Worm (Caenorhabditis elegans): ENCODE measurements around the gene nhx-5.
A peak's percentile ranks its signal among the peaks of the same experiment; 100 is the strongest.

nhx-5 gene

DNA sequence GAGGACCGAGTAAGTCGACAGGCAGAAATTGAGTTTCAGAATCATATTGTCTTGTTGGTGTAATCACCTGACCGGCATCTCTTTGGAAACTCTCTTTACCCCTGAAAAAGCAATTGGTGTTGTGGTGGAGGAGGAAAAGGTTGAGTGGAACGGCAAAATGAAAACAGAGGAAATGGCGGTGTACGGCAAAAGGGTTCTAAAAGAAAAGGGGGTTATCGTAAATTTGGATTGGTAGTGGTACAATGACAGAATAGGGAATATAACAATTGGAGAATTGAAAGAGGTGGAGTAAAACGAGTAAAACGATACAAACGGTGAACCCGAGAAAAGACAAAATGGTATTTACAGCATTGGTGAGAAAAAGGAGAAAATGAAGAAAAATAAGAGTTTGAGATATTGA is 16.5 kb downstream of the nhx-5 start, which contains the start of gene sdn-1:
sdn-1 (minus strand) TSS at position 101 of the 400 bp plus-strand sequence.
- TF ChIP-seq egl-27 (tag; optimal IDR thresholded peaks at IDR 0.05) (no peak), ceh-90 (tag; optimal IDR thresholded peaks at IDR 0.05) (no peak), egl-13 (tag; optimal IDR thresholded peaks at IDR 0.05) (no peak), hlh-17 (GFP tag; optimal IDR thresholded peaks at IDR 0.05; ENCODE audit: borderline replicate concordance) (no peak), tlp-1 (tag; optimal IDR thresholded peaks at IDR 0.05) (no peak), C16A3.4 (tag; optimal IDR thresholded peaks at IDR 0.05) (no peak), lin-15B (tag; optimal IDR thresholded peaks at IDR 0.05) (no peak), unc-86 (tag; optimal IDR thresholded peaks at IDR 0.05) (no peak), nhr-12 (tag; optimal IDR thresholded peaks at IDR 0.05) (no peak), sptf-1 (tag; optimal IDR thresholded peaks at IDR 0.05) (no peak), lin-35 (GFP tag; optimal IDR thresholded peaks at IDR 0.05) (no peak)

DNA sequence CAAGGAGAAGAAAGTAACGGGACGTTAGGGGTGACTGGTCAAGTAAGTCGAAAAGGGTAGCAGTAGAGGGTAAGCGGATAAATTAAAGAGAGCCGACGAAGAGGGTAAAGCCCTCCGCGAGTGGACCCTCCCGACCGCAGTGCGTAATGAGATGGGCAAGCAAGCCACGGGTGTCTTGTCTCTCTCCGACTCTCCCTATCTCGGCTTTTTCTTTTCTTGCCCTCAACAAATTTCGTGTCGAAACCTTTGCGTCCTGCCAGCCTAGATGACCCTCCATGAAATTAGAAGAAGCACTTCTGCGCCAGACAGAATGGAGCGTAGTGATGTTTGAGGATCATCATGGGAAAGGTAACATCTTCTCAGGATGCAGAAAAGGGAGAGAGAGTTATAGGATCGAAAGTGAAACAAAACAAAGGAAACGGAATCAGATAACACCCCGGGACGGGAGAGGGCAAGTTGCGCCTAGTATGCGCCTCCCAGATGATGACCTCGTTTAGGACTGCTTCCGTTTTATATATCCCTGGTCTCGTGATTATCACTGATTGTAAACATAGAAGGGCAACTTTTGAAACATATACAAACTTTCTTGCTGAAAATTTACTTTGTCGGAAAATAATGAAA is 17.1 kb downstream of the nhx-5 start:
- peak in 2 of 6 experiments; percentile 26 to 81 for TF ChIP-seq elt-3 (tag; optimal IDR thresholded peaks at IDR 0.05)
- TF ChIP-seq ztf-4 (tag; optimal IDR thresholded peaks at IDR 0.05), result peak; percentile 12
- TF ChIP-seq tlp-1 (tag; optimal IDR thresholded peaks at IDR 0.05), result no peak
- TF ChIP-seq unc-130 (tag; optimal IDR thresholded peaks at IDR 0.05), result peak; percentile 10
- peak; percentile 14 for TF ChIP-seq lin-14 (GFP tag; optimal IDR thresholded peaks at IDR 0.05)
- TF ChIP-seq ceh-88 (GFP tag; IDR thresholded peaks at IDR 0.05), result no peak
- TF ChIP-seq lin-35 (GFP tag; optimal IDR thresholded peaks at IDR 0.05), result no peak
- TF ChIP-seq nhr-20 (tag; optimal IDR thresholded peaks at IDR 0.05), result no peak
- TF ChIP-seq egl-27 (tag; optimal IDR thresholded peaks at IDR 0.05), result no peak
- no peak for TF ChIP-seq sox-4 (tag; optimal IDR thresholded peaks at IDR 0.05)
- no peak for TF ChIP-seq ceh-8 (GFP tag; optimal IDR thresholded peaks at IDR 0.05)
- TF ChIP-seq aha-1 (tag; optimal IDR thresholded peaks at IDR 0.05), result no peak
- TF ChIP-seq dsc-1 (tag; optimal IDR thresholded peaks at IDR 0.05), result peak; percentile 4
- TF ChIP-seq nhr-85 (tag), result peak; percentile 27
- TF ChIP-seq aly-2 (tag; optimal IDR thresholded peaks at IDR 0.05), result no peak
- TF ChIP-seq nhr-47 (tag; optimal IDR thresholded peaks at IDR 0.05), result peak; percentile 7
- TF ChIP-seq blmp-1 (tag; optimal IDR thresholded peaks at IDR 0.05), result peak; percentile 99
- no peak for TF ChIP-seq C34B4.2 (tag; optimal IDR thresholded peaks at IDR 0.05)
- no peak for TF ChIP-seq mep-1 (tag; optimal IDR thresholded peaks at IDR 0.05)
- no peak for TF ChIP-seq lir-3 (tag; optimal IDR thresholded peaks at IDR 0.05; ENCODE audit: poor library complexity)
- TF ChIP-seq grh-1 (GFP tag; IDR thresholded peaks at IDR 0.05), result no peak

DNA sequence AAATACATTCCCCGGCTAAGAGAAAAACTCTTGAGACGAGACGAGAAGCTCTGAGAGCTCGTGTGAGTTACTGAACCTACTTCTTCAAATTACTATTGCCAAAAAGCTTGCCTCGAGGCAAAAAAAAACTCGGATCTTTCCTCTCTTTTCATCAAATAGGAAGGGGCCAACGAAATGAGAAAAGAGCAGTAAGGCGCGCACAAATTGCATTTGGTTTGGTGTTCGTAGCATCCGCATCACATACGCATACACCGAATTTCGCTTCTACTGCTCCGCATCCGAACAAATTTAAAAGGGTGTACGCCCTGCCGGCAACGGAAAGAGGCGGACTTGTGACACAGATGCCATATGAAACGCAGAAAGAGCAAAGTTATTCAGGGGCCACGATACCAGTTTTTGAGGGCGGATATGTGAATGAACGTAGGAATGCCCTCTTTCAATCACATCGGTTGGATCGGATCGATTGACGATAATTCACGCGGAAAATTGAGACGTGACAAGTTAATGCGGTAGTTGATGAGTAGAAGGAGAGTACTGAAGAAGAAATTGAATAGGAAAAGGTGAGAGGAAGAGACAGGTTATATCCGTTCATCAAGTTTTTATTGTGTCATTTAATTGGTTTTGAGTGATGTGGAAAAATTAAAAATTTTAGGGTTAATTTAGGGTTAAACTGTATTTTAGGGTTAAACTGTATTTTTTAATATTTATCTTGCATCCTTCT is 18.1 kb downstream of the nhx-5 start:
- TF ChIP-seq aha-1 (tag; optimal IDR thresholded peaks at IDR 0.05) (no peak), C16A3.4 (tag; optimal IDR thresholded peaks at IDR 0.05) (no peak), ztf-11 (tag; optimal IDR thresholded peaks at IDR 0.05) (no peak), isw-1 (GFP tag; IDR thresholded peaks at IDR 0.05) (no peak), dsc-1 (tag; optimal IDR thresholded peaks at IDR 0.05) (no peak), grh-1 (GFP tag; IDR thresholded peaks at IDR 0.05) (no peak), zag-1 (tag; optimal IDR thresholded peaks at IDR 0.05) (no peak), dpl-1 (GFP tag; optimal IDR thresholded peaks at IDR 0.05) (no peak), nhr-19 (GFP tag; conservative IDR thresholded peaks at IDR 0.05) (no peak), nhr-85 (tag) (peak; percentile 56), rnt-1 (tag; optimal IDR thresholded peaks at IDR 0.05) (peak; percentile 6), C04F5.9 (tag; optimal IDR thresholded peaks at IDR 0.05) (no peak), snpc-4 (tag; optimal IDR thresholded peaks at IDR 0.05) (no peak), ztf-4 (tag; optimal IDR thresholded peaks at IDR 0.05) (no peak), lin-14 (GFP tag; optimal IDR thresholded peaks at IDR 0.05) (peak; percentile 45), skn-1 (tag; optimal IDR thresholded peaks at IDR 0.05) (no peak), elt-2 (tag; optimal IDR thresholded peaks at IDR 0.05) (no peak), nhr-20 (tag; optimal IDR thresholded peaks at IDR 0.05) (peak; percentile 17), efl-1 (optimal IDR thresholded peaks at IDR 0.05) (no peak), efl-1 (GFP tag; optimal IDR thresholded peaks at IDR 0.05 in 1 of 2) (no peak), tlp-1 (tag; optimal IDR thresholded peaks at IDR 0.05) (no peak), Y116A8C.19 (tag; optimal IDR thresholded peaks at IDR 0.05; ENCODE audit: borderline replicate concordance) (no peak), egl-27 (tag; optimal IDR thresholded peaks at IDR 0.05) (no peak), C34B4.2 (tag; optimal IDR thresholded peaks at IDR 0.05) (no peak), pqm-1 (tag; optimal IDR thresholded peaks at IDR 0.05) (no peak), snu-23 (GFP tag; optimal IDR thresholded peaks at IDR 0.05) (peak; percentile 17), lin-35 (GFP tag; optimal IDR thresholded peaks at IDR 0.05) (no peak), unc-130 (tag; optimal IDR thresholded peaks at IDR 0.05) (no peak), fos-1 (tag; optimal IDR thresholded peaks at IDR 0.05) (no peak), blmp-1 (tag; optimal IDR thresholded peaks at IDR 0.05) (peak; percentile 71), lin-13 (GFP tag; optimal IDR thresholded peaks at IDR 0.05) (no peak)
